Worm (Caenorhabditis elegans) whole organism, late embryonic: Measurements from ENCODE around the gene str-135.

Experiments
- ceh-31 ChIP-seq: sonication (generic microtip); optimal IDR thresholded peaks from 2 replicates; lab custom pipeline; 2016; ENCODE audit warnings: missing genetic modification characterization, missing compliant biosample characterization
- ets-4 ChIP-seq: sonication (generic microtip); optimal IDR thresholded peaks from 2 replicates; lab custom pipeline; 2016; ENCODE audit warnings: missing genetic modification characterization, missing compliant biosample characterization
- lin-11 ChIP-seq: fragments of 200-800 bp; sonication (Bioruptor generic); optimal IDR thresholded peaks from 2 replicates; lab custom pipeline; 2018; ENCODE audit warnings: mild to moderate bottlenecking, missing genetic modification characterization, missing compliant biosample characterization
- pha-4 ChIP-seq: fragments of 150-350 bp; optimal IDR thresholded peaks from 2 replicates; lab custom pipeline; 2018; ENCODE audit warnings: missing biosample characterization, missing genetic modification reagents, missing genetic modification characterization
- rnt-1 ChIP-seq: sonication (generic microtip); optimal IDR thresholded peaks from 2 replicates; lab custom pipeline; 2016; ENCODE audit warnings: missing genetic modification characterization, missing compliant biosample characterization
- tbx-2 ChIP-seq: sonication (generic microtip); optimal IDR thresholded peaks from 2 replicates; lab custom pipeline; 2016; ENCODE audit warnings: missing genetic modification characterization, missing compliant biosample characterization
- unc-55 ChIP-seq: sonication (generic microtip); optimal IDR thresholded peaks from 2 replicates; lab custom pipeline; 2017; ENCODE audit warnings: missing biosample characterization, missing genetic modification reagents, missing genetic modification characterization
- unc-86 ChIP-seq: sonication (generic microtip); optimal IDR thresholded peaks from 2 replicates; lab custom pipeline; 2016; ENCODE audit warnings: missing genetic modification characterization, missing compliant biosample characterization

DNA sequence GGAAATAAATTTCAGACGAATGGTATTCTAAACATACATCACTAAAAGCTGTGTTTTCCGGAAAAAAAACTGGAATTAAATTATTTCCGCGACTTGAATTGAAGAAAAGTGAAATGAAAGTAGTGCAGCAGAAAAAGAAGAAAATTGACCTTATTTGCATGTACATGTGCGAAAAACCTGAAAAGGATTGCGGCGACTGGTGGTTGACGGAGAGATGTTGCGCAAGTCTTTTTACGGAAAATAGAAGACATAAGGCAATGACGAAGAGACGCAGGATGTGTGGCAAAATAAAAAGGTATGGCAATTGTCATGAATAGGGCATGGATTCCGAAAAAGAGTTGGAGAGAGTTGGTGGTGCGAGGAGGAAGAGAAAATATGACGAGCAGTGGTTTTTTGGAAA is 25.7 kb downstream of the str-135 start:
- TF ChIP-seq ceh-31 (tag; lab: Kevin White, UChicago) (no peak), ets-4 (tag; lab: Kevin White, UChicago) (no peak), rnt-1 (tag; lab: Kevin White, UChicago) (no peak), lin-11 (tag; lab: Kevin White, UChicago) (no peak), tbx-2 (tag; lab: Kevin White, UChicago) (no peak), unc-86 (tag; lab: Kevin White, UChicago) (no peak), pha-4 (tag; lab: Kevin White, UChicago) (no peak), unc-55 (GFP tag; lab: Kevin White, UChicago) (no peak)
